Worm (Caenorhabditis elegans): ENCODE data around the gene gex-3.

The gex-3 gene

ce11 chrIV:12366571-12366970, 37.7 kb upstream of the gex-3 start:
- no peak for TF ChIP-seq lsy-12 (tag; optimal IDR thresholded peaks at IDR 0.05)
- TF ChIP-seq nhr-25 (tag; optimal IDR thresholded peaks at IDR 0.05), result peak; percentile 92
- peak; percentile 71 for TF ChIP-seq elt-1 (tag; optimal IDR thresholded peaks at IDR 0.05)

ce11 chrIV:12371340-12371739, 32.9 kb upstream of the gex-3 start:
- TF ChIP-seq nhr-77 (tag; optimal IDR thresholded peaks at IDR 0.05) (no peak), daf-12 (tag; optimal IDR thresholded peaks at IDR 0.05) (no peak), ztf-11 (tag; optimal IDR thresholded peaks at IDR 0.05) (no peak), nhr-11 (tag; optimal IDR thresholded peaks at IDR 0.05) (no peak)

ce11 chrIV:12371879-12372278, 32.4 kb upstream of the gex-3 start, which contains the start of gene wdr-46:
Gene wdr-46, plus strand, starts transcription at chrIV:12372253.
- TF ChIP-seq nhr-43 (tag; optimal IDR thresholded peaks at IDR 0.05; ENCODE audit: poor library complexity, severe bottlenecking) (peak; percentile 87), tbx-2 (tag; optimal IDR thresholded peaks at IDR 0.05) (peak; percentile 54), sea-2 (GFP tag; optimal IDR thresholded peaks at IDR 0.05) (no peak), nhr-67 (tag; optimal IDR thresholded peaks at IDR 0.05) (no peak), lin-39 (tag; optimal IDR thresholded peaks at IDR 0.05) (peak; percentile 40), aly-2 (tag; optimal IDR thresholded peaks at IDR 0.05) (no peak), nhr-77 (tag; optimal IDR thresholded peaks at IDR 0.05) (peak; percentile 37), mml-1 (tag; optimal IDR thresholded peaks at IDR 0.05) (no peak), eor-1 (tag; optimal IDR thresholded peaks at IDR 0.05) (no peak), fkh-2 (tag; optimal IDR thresholded peaks at IDR 0.05) (no peak), unc-62 (GFP tag; optimal IDR thresholded peaks at IDR 0.05) (no peak), nhr-12 (tag; optimal IDR thresholded peaks at IDR 0.05) (no peak), hmg-11 (tag; optimal IDR thresholded peaks at IDR 0.05) (no peak), ztf-11 (tag; optimal IDR thresholded peaks at IDR 0.05) (no peak), elt-2 (tag; optimal IDR thresholded peaks at IDR 0.05) (peak; percentile 38), snpc-4 (tag; optimal IDR thresholded peaks at IDR 0.05) (no peak), R02D3.7 (tag; optimal IDR thresholded peaks at IDR 0.05) (peak; percentile 80), nhr-76 (tag; optimal IDR thresholded peaks at IDR 0.05) (no peak), ama-1 (optimal IDR thresholded peaks at IDR 0.05) (peak; percentile 77), elt-1 (tag; optimal IDR thresholded peaks at IDR 0.05) (peak; percentile 19), mdl-1 (tag; optimal IDR thresholded peaks at IDR 0.05) (no peak), jun-1 (tag; optimal IDR thresholded peaks at IDR 0.05) (peak; percentile 71), ceh-9 (tag; optimal IDR thresholded peaks at IDR 0.05) (no peak), nhr-25 (tag; optimal IDR thresholded peaks at IDR 0.05) (peak; percentile 72), pha-4 (tag; optimal IDR thresholded peaks at IDR 0.05) (peak; percentile 87), skn-1 (tag; optimal IDR thresholded peaks at IDR 0.05) (peak; percentile 7), fos-1 (tag; optimal IDR thresholded peaks at IDR 0.05) (no peak), egl-27 (tag; optimal IDR thresholded peaks at IDR 0.05) (peak; percentile 33), elt-3 (tag; optimal IDR thresholded peaks at IDR 0.05) (no peak), unc-39 (tag; optimal IDR thresholded peaks at IDR 0.05) (no peak), zag-1 (tag; optimal IDR thresholded peaks at IDR 0.05) (no peak), nfya-1 (tag; optimal IDR thresholded peaks at IDR 0.05; ENCODE audit: insufficient read depth) (peak; percentile 95), ZK546.5 (tag; optimal IDR thresholded peaks at IDR 0.05) (peak; percentile 38), nhr-237 (tag; optimal IDR thresholded peaks at IDR 0.05) (no peak), daf-12 (tag; optimal IDR thresholded peaks at IDR 0.05) (no peak), ceh-16 (tag; optimal IDR thresholded peaks at IDR 0.05) (no peak), fkh-10 (GFP tag; optimal IDR thresholded peaks at IDR 0.05) (no peak), ceh-28 (tag; optimal IDR thresholded peaks at IDR 0.05) (peak; percentile 62), lin-15B (tag; optimal IDR thresholded peaks at IDR 0.05) (peak; percentile 79), egl-5 (tag; optimal IDR thresholded peaks at IDR 0.05) (peak; percentile 31), ztf-4 (tag; optimal IDR thresholded peaks at IDR 0.05) (no peak), nhr-28 (tag; optimal IDR thresholded peaks at IDR 0.05) (no peak), nhr-23 (tag; optimal IDR thresholded peaks at IDR 0.05) (peak; percentile 82), nhr-11 (tag; optimal IDR thresholded peaks at IDR 0.05) (no peak), pqm-1 (tag; optimal IDR thresholded peaks at IDR 0.05) (peak; percentile 57), lsy-12 (tag; optimal IDR thresholded peaks at IDR 0.05) (peak; percentile 64), ceh-82 (tag; optimal IDR thresholded peaks at IDR 0.05) (peak; percentile 62)
